Worm (Caenorhabditis elegans): Measurements from ENCODE around the gene F35H10.2.

The F35H10.2 gene

ce11 chrIV:8333954-8333987 lies 4.8 kb downstream of the F35H10.2 start, which contains the start of gene his-31:
Gene his-31, minus strand, starts transcription at chrIV:8333983.
- no peak for TF ChIP-seq dmd-4 (tag; optimal IDR thresholded peaks at IDR 0.05)
- TF ChIP-seq nhr-23 (tag; optimal IDR thresholded peaks at IDR 0.05): no peak
- no peak for TF ChIP-seq sma-9 (GFP tag; optimal IDR thresholded peaks at IDR 0.05)
- TF ChIP-seq sma-9 (tag; optimal IDR thresholded peaks at IDR 0.05): no peak
- no peak for TF ChIP-seq snpc-4 (tag; optimal IDR thresholded peaks at IDR 0.05)
- no peak for TF ChIP-seq nhr-12 (tag; optimal IDR thresholded peaks at IDR 0.05)
- no peak for TF ChIP-seq lin-11 (tag; optimal IDR thresholded peaks at IDR 0.05)
- TF ChIP-seq ceh-16 (tag; optimal IDR thresholded peaks at IDR 0.05): no peak
- TF ChIP-seq aly-2 (tag; optimal IDR thresholded peaks at IDR 0.05): no peak
- no peak for TF ChIP-seq R02D3.7 (tag; optimal IDR thresholded peaks at IDR 0.05)
- TF ChIP-seq nhr-6 (tag; optimal IDR thresholded peaks at IDR 0.05): no peak
- TF ChIP-seq sma-3 (GFP tag; optimal IDR thresholded peaks at IDR 0.05): no peak
- TF ChIP-seq nhr-10 (tag; optimal IDR thresholded peaks at IDR 0.05): no peak

DNA sequence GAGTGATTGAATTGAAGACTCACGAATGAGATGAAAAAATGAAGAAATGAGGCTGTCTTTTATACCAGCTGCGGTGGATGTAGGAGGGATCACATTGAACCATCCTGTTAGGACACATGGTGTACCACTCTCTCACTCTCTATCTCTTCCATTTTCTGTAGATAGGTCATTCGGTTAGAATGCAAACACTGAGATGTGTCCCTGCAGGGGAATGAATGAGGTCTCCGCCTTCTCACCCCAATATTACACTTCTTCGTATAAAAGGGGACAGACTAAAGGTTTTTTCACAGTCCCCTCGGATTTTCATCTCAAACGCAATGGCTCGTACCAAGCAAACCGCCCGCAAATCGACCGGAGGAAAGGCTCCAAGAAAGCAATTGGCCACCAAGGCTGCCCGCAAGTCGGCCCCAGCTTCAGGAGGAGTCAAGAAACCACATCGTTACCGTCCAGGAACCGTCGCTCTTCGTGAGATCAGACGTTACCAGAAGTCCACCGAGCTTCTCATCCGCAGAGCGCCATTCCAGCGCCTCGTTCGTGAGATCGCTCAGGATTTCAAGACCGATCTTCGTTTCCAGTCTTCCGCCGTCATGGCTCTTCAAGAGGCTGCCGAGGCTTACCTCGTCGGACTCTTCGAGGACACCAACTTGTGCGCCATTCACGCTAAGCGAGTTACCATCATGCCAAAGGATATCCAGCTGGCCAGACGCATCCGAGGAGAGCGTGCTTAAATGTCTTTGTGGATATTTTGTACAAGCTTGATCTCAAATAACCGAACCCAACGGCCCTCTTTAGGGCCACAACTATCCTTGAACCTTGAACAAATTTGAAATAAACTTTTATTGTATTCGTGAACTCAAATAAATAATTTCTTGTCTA lies 5.2 kb downstream of the F35H10.2 start, which contains the start of gene his-32:
his-32 (plus strand) TSS at position 318 of the 876 bp plus-strand sequence.
- TF ChIP-seq elt-3 (tag; optimal IDR thresholded peaks at IDR 0.05) (no peak), lsy-2 (tag; optimal IDR thresholded peaks at IDR 0.05) (no peak), nhr-11 (tag; optimal IDR thresholded peaks at IDR 0.05) (no peak), peb-1 (tag; optimal IDR thresholded peaks at IDR 0.05) (no peak), R02D3.7 (tag; optimal IDR thresholded peaks at IDR 0.05) (no peak), zag-1 (tag; optimal IDR thresholded peaks at IDR 0.05) (no peak), ceh-16 (tag; optimal IDR thresholded peaks at IDR 0.05) (peak; percentile 97), aly-2 (tag; optimal IDR thresholded peaks at IDR 0.05) (no peak), crh-2 (tag; optimal IDR thresholded peaks at IDR 0.05) (no peak), mbf-1 (tag; optimal IDR thresholded peaks at IDR 0.05) (no peak), ztf-1 (GFP tag; conservative IDR thresholded peaks at IDR 0.05) (no peak), nhr-21 (tag; optimal IDR thresholded peaks at IDR 0.05) (peak; percentile 37), unc-55 (GFP tag; optimal IDR thresholded peaks at IDR 0.05) (no peak), blmp-1 (tag; optimal IDR thresholded peaks at IDR 0.05; ENCODE audit: insufficient read depth) (no peak), nhr-237 (tag; optimal IDR thresholded peaks at IDR 0.05) (no peak), skn-1 (tag; optimal IDR thresholded peaks at IDR 0.05) (no peak), ceh-82 (tag; optimal IDR thresholded peaks at IDR 0.05) (no peak), mab-5 (tag; optimal IDR thresholded peaks at IDR 0.05) (peak; percentile 66), nhr-12 (tag; optimal IDR thresholded peaks at IDR 0.05) (no peak), ztf-11 (tag; optimal IDR thresholded peaks at IDR 0.05) (no peak), nhr-129 (tag; optimal IDR thresholded peaks at IDR 0.05) (peak; percentile 68), Y55F3AM.14 (GFP tag; optimal IDR thresholded peaks at IDR 0.05) (no peak), ama-1 (optimal IDR thresholded peaks at IDR 0.05) (no peak), unc-39 (tag; optimal IDR thresholded peaks at IDR 0.05) (no peak), snpc-4 (tag; optimal IDR thresholded peaks at IDR 0.05) (no peak), mdl-1 (tag; optimal IDR thresholded peaks at IDR 0.05) (no peak), nhr-77 (tag; optimal IDR thresholded peaks at IDR 0.05) (no peak), lin-13 (GFP tag; optimal IDR thresholded peaks at IDR 0.05) (peak; percentile 67), dmd-4 (tag; optimal IDR thresholded peaks at IDR 0.05) (no peak), nhr-25 (tag; optimal IDR thresholded peaks at IDR 0.05) (peak; percentile 95), sma-3 (GFP tag; optimal IDR thresholded peaks at IDR 0.05) (peak; percentile 55), fos-1 (tag; optimal IDR thresholded peaks at IDR 0.05) (peak; percentile 21), gmeb-1 (tag; optimal IDR thresholded peaks at IDR 0.05) (no peak), sma-9 (GFP tag; optimal IDR thresholded peaks at IDR 0.05) (peak; percentile 5), sma-9 (tag; optimal IDR thresholded peaks at IDR 0.05) (no peak), sem-4 (tag; optimal IDR thresholded peaks at IDR 0.05) (peak; percentile 75), lin-11 (tag; optimal IDR thresholded peaks at IDR 0.05) (no peak), nhr-6 (tag; optimal IDR thresholded peaks at IDR 0.05) (peak; percentile 80), alr-1 (tag; optimal IDR thresholded peaks at IDR 0.05) (no peak), egl-27 (tag; optimal IDR thresholded peaks at IDR 0.05) (no peak), ZK546.5 (tag; optimal IDR thresholded peaks at IDR 0.05) (no peak), unc-62 (GFP tag; optimal IDR thresholded peaks at IDR 0.05) (no peak), C34F6.9 (tag; optimal IDR thresholded peaks at IDR 0.05) (peak; percentile 30), F13H6.1 (tag; optimal IDR thresholded peaks at IDR 0.05) (no peak), nhr-10 (tag; optimal IDR thresholded peaks at IDR 0.05) (no peak)
